Fruit fly (Drosophila melanogaster): ENCODE results near the gene Gyc32E.

- TF ChIP-seq bab1 (GFP tag; optimal IDR thresholded peaks at IDR 0.05) (no peak), cnc (optimal IDR thresholded peaks at IDR 0.05) (no peak), CG33017 (tag; optimal IDR thresholded peaks at IDR 0.05) (no peak), CG7045 (GFP tag; optimal IDR thresholded peaks at IDR 0.05) (no peak)
These were observed at the start of gene Gyc32E for dm6 chr2L:11148969-11149368.

All from whole organism, adult.